Worm (Caenorhabditis elegans) whole organism, mixed stage, embryonic: ENCODE data around the gene Y119D3B.21.

Experiments
- ces-1 ChIP-seq: fragments of 150-350 bp; optimal IDR thresholded peaks from 2 replicates; lab custom pipeline; 2014; ENCODE audit warnings: missing biosample characterization, missing genetic modification reagents, missing genetic modification characterization
- elt-1 ChIP-seq: sonication (generic microtip); optimal IDR thresholded peaks from 2 replicates; lab custom pipeline; 2017; ENCODE audit warnings: missing genetic modification characterization, mild to moderate bottlenecking, missing compliant biosample characterization, antibody characterized with exemption, moderate library complexity, borderline replicate concordance; ENCODE audit not compliant: insufficient read depth
- mab-5 ChIP-seq: fragments of 150-350 bp; optimal IDR thresholded peaks from 2 replicates; lab custom pipeline; 2014; ENCODE audit warnings: missing biosample characterization, missing genetic modification characterization
- mep-1 ChIP-seq: fragments of 150-350 bp; optimal IDR thresholded peaks from 2 replicates; lab custom pipeline; 2017; ENCODE audit warnings: missing biosample characterization, missing genetic modification reagents, missing genetic modification characterization, inconsistent platforms
- snpc-4 ChIP-seq: fragments of 150-350 bp; optimal IDR thresholded peaks from 2 replicates; lab custom pipeline; 2014; ENCODE audit warnings: missing biosample characterization, missing genetic modification characterization
- ztf-11 ChIP-seq: fragments of 150-350 bp; optimal IDR thresholded peaks from 2 replicates; lab custom pipeline; 2014; ENCODE audit warnings: missing biosample characterization, missing genetic modification characterization

DNA sequence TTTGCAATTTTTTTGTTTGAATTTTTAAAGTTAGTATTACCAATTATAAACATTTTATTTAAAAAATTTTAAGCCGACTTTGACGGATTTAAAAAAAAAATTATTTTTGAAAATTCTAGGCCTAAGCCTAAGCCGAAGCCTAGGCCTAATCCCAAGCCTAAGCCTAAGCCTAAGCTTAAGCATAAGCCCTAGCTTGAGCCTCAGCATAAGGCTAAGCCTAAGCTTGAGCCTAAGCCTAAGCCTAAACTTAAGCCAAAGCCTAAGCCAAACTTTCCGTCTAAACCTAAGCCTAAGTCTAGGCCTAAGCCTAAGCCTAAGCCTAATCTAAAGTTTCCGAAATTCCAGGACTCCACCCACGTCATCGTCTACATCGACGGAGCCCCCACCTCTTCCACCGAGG lies 45.2 kb upstream of the Y119D3B.21 start:
- no peak for TF ChIP-seq mep-1 (tag; lab: Kevin White, UChicago)
- TF ChIP-seq snpc-4 (tag; lab: Kevin White, UChicago): no peak
- TF ChIP-seq elt-1 (tag; lab: Kevin White, UChicago): no peak
- no peak for TF ChIP-seq mab-5
- TF ChIP-seq ztf-11 (tag; lab: Kevin White, UChicago): no peak
- TF ChIP-seq ces-1 (GFP tag; lab: Kevin White, UChicago): no peak
